Worm (Caenorhabditis elegans): ENCODE data around the gene R02D5.9.

DNA sequence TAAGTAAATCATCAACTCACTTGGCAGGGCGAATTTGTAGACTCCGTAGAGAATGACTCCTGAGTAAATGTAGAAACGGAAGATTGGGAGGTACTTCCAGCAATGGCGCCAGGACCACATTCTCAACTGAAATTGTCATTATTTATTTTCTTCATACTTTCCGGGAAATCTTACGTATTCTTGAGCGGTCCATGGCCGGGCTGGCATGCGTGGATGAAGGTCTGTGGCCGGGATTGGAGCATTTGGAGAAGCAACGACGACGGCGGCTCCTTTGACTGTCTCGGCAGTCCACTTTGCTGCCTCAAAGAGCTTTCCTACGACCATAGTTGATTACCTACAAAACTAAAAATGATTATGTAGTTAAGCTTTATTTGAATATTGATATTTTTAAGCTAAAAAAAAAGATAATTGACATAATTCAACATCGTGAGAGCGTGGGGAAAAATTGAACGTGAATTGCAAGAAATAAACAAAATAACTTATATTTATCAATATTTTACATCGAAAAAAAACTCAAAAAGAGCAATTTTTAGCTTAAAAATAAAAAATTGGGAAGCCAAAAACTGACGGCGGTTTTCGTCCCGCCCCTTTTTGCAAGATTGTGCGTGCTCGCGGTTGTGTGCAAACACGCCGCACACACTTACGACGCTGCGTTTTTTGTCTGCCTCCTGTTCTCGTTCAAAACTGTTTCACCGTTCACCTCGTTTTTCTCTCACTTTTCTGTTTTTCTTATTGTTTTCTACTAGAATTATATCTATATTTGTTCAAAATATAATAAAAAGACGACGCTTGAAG, 13.1 kb upstream of the R02D5.9 start, which contains the start of gene ril-1:
- TF ChIP-seq W03F9.2 (tag; optimal IDR thresholded peaks at IDR 0.05) (peak; percentile 50), him-1 (tag; optimal IDR thresholded peaks at IDR 0.05) (no peak)
